Worm (Caenorhabditis elegans): Measurements from ENCODE around the gene M03F8.6.

DNA sequence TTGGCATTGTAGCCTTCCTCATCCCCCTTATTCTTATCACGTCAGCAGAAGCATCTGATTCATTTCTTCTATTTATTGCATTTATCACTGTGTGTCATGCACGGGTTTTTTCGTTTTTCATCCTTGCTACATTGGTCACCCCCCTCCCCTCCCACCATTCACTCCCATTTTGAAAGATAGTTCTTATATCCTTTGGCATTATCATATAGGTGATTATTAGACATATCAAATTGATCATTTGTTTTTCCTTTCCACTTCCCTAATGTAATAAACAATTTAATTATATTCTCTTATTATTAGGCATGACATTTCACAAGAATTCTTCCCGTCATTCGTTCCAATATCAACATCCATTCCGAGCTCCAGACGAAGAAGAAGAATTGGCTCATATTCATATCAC is 3.5 kb downstream of the M03F8.6 start, which contains the start of gene M03F8.1:
- TF ChIP-seq lin-15B (tag; optimal IDR thresholded peaks at IDR 0.05) (no peak), nhr-28 (tag; optimal IDR thresholded peaks at IDR 0.05) (no peak), zfp-3 (GFP tag; conservative IDR thresholded peaks at IDR 0.05) (no peak), zag-1 (tag; optimal IDR thresholded peaks at IDR 0.05) (no peak), hlh-11 (tag; optimal IDR thresholded peaks at IDR 0.05) (no peak), ztf-11 (tag; optimal IDR thresholded peaks at IDR 0.05) (no peak), sdz-12 (GFP tag; optimal IDR thresholded peaks at IDR 0.05) (no peak), Y5F2A.4 (GFP tag; optimal IDR thresholded peaks at IDR 0.05) (no peak)
